Worm (Caenorhabditis elegans) whole organism, mixed stage, embryonic: ENCODE data around the gene K04G7.1.

Experiments
- ceh-83 ChIP-seq: fragments of 200-800 bp; sonication (Bioruptor generic); optimal IDR thresholded peaks from 2 replicates; lab custom pipeline; 2018; ENCODE audit warnings: mild to moderate bottlenecking, missing genetic modification characterization, missing compliant biosample characterization
- elt-1 ChIP-seq: sonication (generic microtip); optimal IDR thresholded peaks from 2 replicates; lab custom pipeline; 2017; ENCODE audit warnings: missing genetic modification characterization, mild to moderate bottlenecking, missing compliant biosample characterization, antibody characterized with exemption, moderate library complexity, borderline replicate concordance; ENCODE audit not compliant: insufficient read depth
- mep-1 ChIP-seq: fragments of 150-350 bp; optimal IDR thresholded peaks from 2 replicates; lab custom pipeline; 2017; ENCODE audit warnings: missing biosample characterization, missing genetic modification reagents, missing genetic modification characterization, inconsistent platforms
- nhr-12 ChIP-seq: fragments of 150-350 bp; optimal IDR thresholded peaks from 2 replicates; lab custom pipeline; 2014; ENCODE audit warnings: missing biosample characterization, missing genetic modification characterization
- snpc-4 ChIP-seq: fragments of 150-350 bp; optimal IDR thresholded peaks from 2 replicates; lab custom pipeline; 2014; ENCODE audit warnings: missing biosample characterization, missing genetic modification characterization
- sptf-1 ChIP-seq: sonication (generic microtip); optimal IDR thresholded peaks from 2 replicates; lab custom pipeline; 2017; ENCODE audit warnings: mild to moderate bottlenecking, missing genetic modification characterization, moderate library complexity, missing compliant biosample characterization
- tbx-8 ChIP-seq: fragments of 200-800 bp; sonication (Bioruptor generic); optimal IDR thresholded peaks from 2 replicates; lab custom pipeline; 2018; ENCODE audit warnings: mild to moderate bottlenecking, missing genetic modification characterization, moderate library complexity, missing compliant biosample characterization
- unc-62 ChIP-seq: fragments of 150-350 bp; optimal IDR thresholded peaks from 2 replicates; lab custom pipeline; 2014; ENCODE audit warnings: missing biosample characterization, missing genetic modification reagents, missing genetic modification characterization

ce11 chrIII:7141285-7141715 is 21.2 kb upstream of the K04G7.1 start:
- no peak for TF ChIP-seq snpc-4 (tag; lab: Kevin White, UChicago)
- TF ChIP-seq tbx-8 (GFP tag; lab: Kevin White, UChicago), result no peak
- TF ChIP-seq sptf-1 (tag; lab: Kevin White, UChicago), result no peak
- no peak for TF ChIP-seq ceh-83 (GFP tag; lab: Kevin White, UChicago)
- no peak for TF ChIP-seq unc-62 (GFP tag; lab: Kevin White, UChicago)
- no peak for TF ChIP-seq nhr-12 (tag; lab: Kevin White, UChicago)
- no peak for TF ChIP-seq mep-1 (tag; lab: Kevin White, UChicago)
- TF ChIP-seq elt-1 (tag; lab: Kevin White, UChicago), result no peak
